Fruit fly (Drosophila melanogaster): ENCODE data around the gene CG46525.

CG46525 gene

DNA sequence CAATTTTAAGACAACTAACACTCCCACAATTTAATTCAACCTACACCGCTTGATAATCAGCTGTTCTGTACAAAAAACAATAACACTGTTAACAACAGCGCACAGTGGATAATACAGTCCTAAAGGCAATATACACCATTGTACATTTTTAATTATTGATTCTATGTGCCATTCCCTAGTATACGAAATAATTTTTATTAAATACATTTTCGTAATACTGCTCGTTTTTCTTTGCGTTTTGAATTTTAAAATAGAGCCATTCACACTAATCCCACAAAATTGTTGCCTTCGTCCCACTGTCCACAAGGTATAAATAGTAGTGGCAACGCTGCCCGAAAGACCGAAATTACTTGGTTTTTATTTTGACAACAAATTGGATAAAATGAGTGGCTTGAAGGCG lies 41.5 kb upstream of the CG46525 start, which contains the start of the genes Coq4 and CG32176 (continued):
- peak; percentile 95 for TF ChIP-seq CG11398 (GFP tag; optimal IDR thresholded peaks at IDR 0.05)
- TF ChIP-seq CG10565 (GFP tag; optimal IDR thresholded peaks at IDR 0.05): peak; percentile 91
- peak; percentile 98 for TF ChIP-seq slou (GFP tag; optimal IDR thresholded peaks at IDR 0.05)
- TF ChIP-seq cg (GFP tag; optimal IDR thresholded peaks at IDR 0.05): no peak
- peak in 1 of 2 experiments; percentile 74 for TF ChIP-seq insv (GFP tag; optimal IDR thresholded peaks at IDR 0.05)
- peak; percentile 98 for TF ChIP-seq dysf (GFP tag; IDR thresholded peaks at IDR 0.05)
- TF ChIP-seq her (GFP tag; optimal IDR thresholded peaks at IDR 0.05): peak; percentile 96
- peak in 1 of 3 experiments; percentile 96 for TF ChIP-seq lola (GFP tag; optimal IDR thresholded peaks at IDR 0.05)
- TF ChIP-seq corto (GFP tag; optimal IDR thresholded peaks at IDR 0.05): peak; percentile 90
- peak; percentile 97 for TF ChIP-seq dmrt11E (tag; optimal IDR thresholded peaks at IDR 0.05)
- TF ChIP-seq hkb (optimal IDR thresholded peaks at IDR 0.05): peak; percentile 46
- peak; percentile 97 for TF ChIP-seq hkb (GFP tag; IDR thresholded peaks at IDR 0.05)
- no peak for TF ChIP-seq prd (optimal IDR thresholded peaks at IDR 0.05)
- TF ChIP-seq prd (GFP tag; IDR thresholded peaks at IDR 0.05): peak; percentile 99
- TF ChIP-seq lov (optimal IDR thresholded peaks at IDR 0.05): no peak
- TF ChIP-seq lov (GFP tag; IDR thresholded peaks at IDR 0.05): peak; percentile 96
- TF ChIP-seq schlank (tag; optimal IDR thresholded peaks at IDR 0.05): peak; percentile 97
- TF ChIP-seq Optix (GFP tag; IDR thresholded peaks at IDR 0.05): peak; percentile 94
- peak; percentile 99 for TF ChIP-seq Dbx (GFP tag; IDR thresholded peaks at IDR 0.05)
- TF ChIP-seq ken (GFP tag; IDR thresholded peaks at IDR 0.05): peak; percentile 98
- peak; percentile 95 for TF ChIP-seq gt (GFP tag; IDR thresholded peaks at IDR 0.05)
- peak; percentile 89 for TF ChIP-seq Vsx1 (GFP tag; optimal IDR thresholded peaks at IDR 0.05)
- TF ChIP-seq tx (GFP tag; optimal IDR thresholded peaks at IDR 0.05): peak; percentile 98
- TF ChIP-seq sd (tag; optimal IDR thresholded peaks at IDR 0.05): peak; percentile 88
- peak; percentile 73 for TF ChIP-seq CG4360 (GFP tag; IDR thresholded peaks at IDR 0.05)
- TF ChIP-seq B-H2 (GFP tag; optimal IDR thresholded peaks at IDR 0.05): peak; percentile 98
- TF ChIP-seq Kr (GFP tag; optimal IDR thresholded peaks at IDR 0.05): no peak
- TF ChIP-seq CG11696 (GFP tag; IDR thresholded peaks at IDR 0.05): peak; percentile 87
- peak; percentile 96 for TF ChIP-seq CG11504 (tag; optimal IDR thresholded peaks at IDR 0.05)
- TF ChIP-seq run (tag; optimal IDR thresholded peaks at IDR 0.05): peak; percentile 92
- peak; percentile 91 for TF ChIP-seq Elba2 (GFP tag; optimal IDR thresholded peaks at IDR 0.05)
- peak; percentile 97 for TF ChIP-seq dmrt99B (tag; optimal IDR thresholded peaks at IDR 0.05)
- TF ChIP-seq CG3995 (GFP tag; optimal IDR thresholded peaks at IDR 0.05): peak; percentile 68
- TF ChIP-seq CG6254 (GFP tag; optimal IDR thresholded peaks at IDR 0.05): peak; percentile 90
- TF ChIP-seq pum (GFP tag; optimal IDR thresholded peaks at IDR 0.05): peak; percentile 99
- peak; percentile 96 for TF ChIP-seq ab (GFP tag; optimal IDR thresholded peaks at IDR 0.05)
- TF ChIP-seq HLH54F (GFP tag; optimal IDR thresholded peaks at IDR 0.05): peak; percentile 99
- peak; percentile 99 for TF ChIP-seq Chrac-16 (GFP tag; optimal IDR thresholded peaks at IDR 0.05)
- TF ChIP-seq ase (GFP tag; IDR thresholded peaks at IDR 0.05): peak; percentile 97
- peak; percentile 99 for TF ChIP-seq CG10654 (GFP tag; optimal IDR thresholded peaks at IDR 0.05)
- peak; percentile 97 for TF ChIP-seq CG18476 (GFP tag; optimal IDR thresholded peaks at IDR 0.05)
- no peak for TF ChIP-seq pita (GFP tag; optimal IDR thresholded peaks at IDR 0.05)
- peak; percentile 98 for TF ChIP-seq CG13424 (tag; optimal IDR thresholded peaks at IDR 0.05)
- TF ChIP-seq yki (optimal IDR thresholded peaks at IDR 0.05): no peak
- peak; percentile 98 for TF ChIP-seq CG11085 (GFP tag; IDR thresholded peaks at IDR 0.05)
- TF ChIP-seq grn (GFP tag; optimal IDR thresholded peaks at IDR 0.05): peak; percentile 75
- peak; percentile 97 for TF ChIP-seq CG12071 (GFP tag; optimal IDR thresholded peaks at IDR 0.05)
- peak; percentile 89 for TF ChIP-seq CG15073 (GFP tag; optimal IDR thresholded peaks at IDR 0.05)
- no peak for TF ChIP-seq hth (optimal IDR thresholded peaks at IDR 0.05)
- peak; percentile 93 for TF ChIP-seq psq (GFP tag; optimal IDR thresholded peaks at IDR 0.05)
- TF ChIP-seq MTF-1 (GFP tag; optimal IDR thresholded peaks at IDR 0.05; ENCODE audit: borderline replicate concordance): peak; percentile 93
- peak; percentile 98 for TF ChIP-seq CG12659 (GFP tag; optimal IDR thresholded peaks at IDR 0.05)
- TF ChIP-seq fru (optimal IDR thresholded peaks at IDR 0.05): no peak
